Worm (Caenorhabditis elegans) whole organism, L1 larva: Measurements from ENCODE around the gene idpc-2.

ENCODE experiments used
- Y116A8C.19 ChIP-seq: sonication (generic microtip); optimal IDR thresholded peaks from 2 replicates; lab custom pipeline; 2016; ENCODE audit warnings: missing compliant biosample characterization, missing genetic modification characterization, borderline replicate concordance
- aha-1 ChIP-seq: fragments of 150-350 bp; optimal IDR thresholded peaks from 2 replicates; lab custom pipeline; 2014; ENCODE audit warnings: missing biosample characterization, missing genetic modification characterization
- aly-2 ChIP-seq: fragments of 150-350 bp; optimal IDR thresholded peaks from 2 replicates; lab custom pipeline; 2014; ENCODE audit warnings: missing biosample characterization, missing genetic modification characterization
- ama-1 ChIP-seq: fragments of 150-350 bp; optimal IDR thresholded peaks from 2 replicates; lab custom pipeline; 2014
- blmp-1 ChIP-seq: fragments of 150-350 bp; optimal IDR thresholded peaks from 2 replicates; lab custom pipeline; 2014; ENCODE audit warnings: missing biosample characterization, missing genetic modification characterization
- ceh-8 ChIP-seq: fragments of 200-800 bp; sonication (Bioruptor generic); optimal IDR thresholded peaks from 2 replicates; lab custom pipeline; 2018; ENCODE audit warnings: mild to moderate bottlenecking, missing genetic modification characterization, moderate library complexity, missing compliant biosample characterization
- ceh-82 ChIP-seq, 3 experiments: fragments of 150-350 bp in 1 of 3; sonication (generic microtip) in 2 of 3; optimal IDR thresholded peaks; 2 replicates each; lab custom pipeline; 2014 to 2017; ENCODE audit warnings: missing biosample characterization in 3 of 3, missing genetic modification characterization in 3 of 3
- ceh-88 ChIP-seq: fragments of 200-800 bp; sonication (Bioruptor generic); IDR thresholded peaks from 2 replicates; pipeline ENCODE4 v1.3.6; 2022; ENCODE audit warnings: missing genetic modification characterization, missing compliant biosample characterization
- dsc-1 ChIP-seq: sonication (generic microtip); optimal IDR thresholded peaks from 2 replicates; lab custom pipeline; 2016; ENCODE audit warnings: mild to moderate bottlenecking, missing genetic modification characterization, missing compliant biosample characterization
- efl-1 ChIP-seq, 4 experiments: fragments of 150-350 bp; optimal IDR thresholded peaks in 3 of 4; peaks in 1 of 4; 1 replicate in 1 of 4; 2 replicates in 3 of 4; lab custom pipeline; 2014; ENCODE audit warnings: missing biosample characterization in 2 of 4, missing genetic modification characterization in 2 of 4, missing genetic modification reagents in 2 of 4
- efl-3 ChIP-seq: fragments of 200-800 bp; sonication (Bioruptor generic); optimal IDR thresholded peaks from 2 replicates; lab custom pipeline; 2018; ENCODE audit warnings: mild to moderate bottlenecking, missing genetic modification characterization, missing compliant biosample characterization
- egl-27 ChIP-seq, 2 experiments: fragments of 150-350 bp in 1 of 2; sonication (generic microtip); optimal IDR thresholded peaks; 3 replicates each; lab custom pipeline; 2017 to 2018; ENCODE audit warnings: missing biosample characterization in 2 of 2, missing genetic modification characterization in 2 of 2, missing genetic modification reagents in 2 of 2
- elt-2 ChIP-seq: sonication (generic microtip); optimal IDR thresholded peaks from 2 replicates; lab custom pipeline; 2016; ENCODE audit warnings: missing genetic modification characterization, mild to moderate bottlenecking, inconsistent platforms, missing compliant biosample characterization, missing genetic modification reagents
- ets-5 ChIP-seq: fragments of 200-800 bp; sonication (Bioruptor generic); IDR thresholded peaks from 2 replicates; pipeline ENCODE4 v1.3.6; 2022; ENCODE audit warnings: missing genetic modification characterization, missing compliant biosample characterization
- fkh-10 ChIP-seq: sonication (generic microtip); optimal IDR thresholded peaks from 2 replicates; lab custom pipeline; 2017; ENCODE audit warnings: missing biosample characterization, missing genetic modification reagents, missing genetic modification characterization
- fkh-4 ChIP-seq: sonication (generic microtip); optimal IDR thresholded peaks from 2 replicates; lab custom pipeline; 2016; ENCODE audit warnings: missing compliant biosample characterization, missing genetic modification characterization, borderline replicate concordance
- fkh-8 ChIP-seq: sonication (generic microtip); optimal IDR thresholded peaks from 2 replicates; lab custom pipeline; 2016; ENCODE audit warnings: mild to moderate bottlenecking, missing genetic modification characterization, missing compliant biosample characterization
- hpl-2 ChIP-seq: fragments of 150-350 bp; optimal IDR thresholded peaks from 2 replicates; lab custom pipeline; 2014; ENCODE audit warnings: missing biosample characterization, missing genetic modification reagents, missing genetic modification characterization
- isw-1 ChIP-seq: fragments of 200-800 bp; sonication (Bioruptor generic); IDR thresholded peaks from 2 replicates; pipeline ENCODE4 v1.3.6; 2022; ENCODE audit warnings: missing genetic modification characterization, missing compliant biosample characterization
- jun-1 ChIP-seq: fragments of 150-350 bp; optimal IDR thresholded peaks from 2 replicates; lab custom pipeline; 2014; ENCODE audit warnings: missing biosample characterization, missing genetic modification reagents, missing genetic modification characterization
- lin-13 ChIP-seq: fragments of 150-350 bp; optimal IDR thresholded peaks from 2 replicates; lab custom pipeline; 2014; ENCODE audit warnings: missing biosample characterization, missing genetic modification reagents, missing genetic modification characterization
- lin-14 ChIP-seq: fragments of 200-800 bp; sonication (Bioruptor generic); optimal IDR thresholded peaks from 2 replicates; lab custom pipeline; 2018; ENCODE audit warnings: mild to moderate bottlenecking, missing genetic modification characterization, moderate library complexity, missing compliant biosample characterization
- lin-15B ChIP-seq: fragments of 150-350 bp; sonication (generic microtip); optimal IDR thresholded peaks from 3 replicates; lab custom pipeline; 2014; ENCODE audit warnings: missing biosample characterization, missing genetic modification characterization
- lin-39 ChIP-seq: fragments of 150-350 bp; optimal IDR thresholded peaks from 2 replicates; lab custom pipeline; 2014; ENCODE audit warnings: missing biosample characterization, missing genetic modification reagents, missing genetic modification characterization
- lsy-2 ChIP-seq, 2 experiments: fragments of 150-350 bp; optimal IDR thresholded peaks; 2 replicates each; lab custom pipeline; 2014; ENCODE audit warnings: missing biosample characterization in 2 of 2, missing genetic modification characterization in 2 of 2
- mdl-1 ChIP-seq, 2 experiments: fragments of 150-350 bp; optimal IDR thresholded peaks; 2 replicates each; lab custom pipeline; 2014 to 2017; ENCODE audit warnings: missing biosample characterization in 2 of 2, missing genetic modification characterization in 2 of 2, inconsistent platforms in 1 of 2
- mef-2 ChIP-seq: fragments of 150-350 bp; optimal IDR thresholded peaks from 2 replicates; lab custom pipeline; 2014; ENCODE audit warnings: missing biosample characterization, missing genetic modification characterization
- mep-1 ChIP-seq: fragments of 150-350 bp; optimal IDR thresholded peaks from 2 replicates; lab custom pipeline; 2014; ENCODE audit warnings: missing biosample characterization, missing genetic modification characterization
- nhr-19 ChIP-seq: fragments of 200-800 bp; sonication (Bioruptor generic); conservative IDR thresholded peaks from 2 replicates; pipeline ENCODE4 v1.3.6; 2022; ENCODE audit warnings: missing genetic modification characterization, missing compliant biosample characterization
- nhr-20 ChIP-seq: sonication (generic microtip); optimal IDR thresholded peaks from 2 replicates; lab custom pipeline; 2016; ENCODE audit warnings: mild to moderate bottlenecking, missing genetic modification characterization, missing compliant biosample characterization
- nhr-237 ChIP-seq: fragments of 150-350 bp; optimal IDR thresholded peaks from 2 replicates; lab custom pipeline; 2014; ENCODE audit warnings: missing biosample characterization, missing genetic modification characterization
- nhr-28 ChIP-seq: fragments of 150-350 bp; optimal IDR thresholded peaks from 2 replicates; lab custom pipeline; 2014; ENCODE audit warnings: missing biosample characterization, missing genetic modification characterization
- nhr-47 ChIP-seq: sonication (generic microtip); optimal IDR thresholded peaks from 2 replicates; lab custom pipeline; 2016; ENCODE audit warnings: mild to moderate bottlenecking, missing genetic modification characterization, moderate library complexity, missing compliant biosample characterization
- nhr-71 ChIP-seq: sonication (generic microtip); optimal IDR thresholded peaks from 2 replicates; lab custom pipeline; 2016; ENCODE audit warnings: mild to moderate bottlenecking, missing genetic modification characterization, moderate library complexity, missing compliant biosample characterization
- nhr-84 ChIP-seq: sonication (generic microtip); optimal IDR thresholded peaks from 2 replicates; lab custom pipeline; 2017; ENCODE audit warnings: missing biosample characterization, missing genetic modification characterization
- rnt-1 ChIP-seq: sonication (generic microtip); optimal IDR thresholded peaks from 2 replicates; lab custom pipeline; 2016; ENCODE audit warnings: mild to moderate bottlenecking, missing genetic modification characterization, moderate library complexity, missing compliant biosample characterization
- snpc-4 ChIP-seq: fragments of 150-350 bp; optimal IDR thresholded peaks from 2 replicates; lab custom pipeline; 2014; ENCODE audit warnings: missing biosample characterization, missing genetic modification characterization
- snu-23 ChIP-seq: sonication (generic microtip); optimal IDR thresholded peaks from 2 replicates; lab custom pipeline; 2016; ENCODE audit warnings: missing genetic modification characterization, missing compliant biosample characterization
- swsn-7 ChIP-seq: sonication (generic microtip); optimal IDR thresholded peaks from 2 replicates; lab custom pipeline; 2016; ENCODE audit warnings: missing genetic modification characterization, missing compliant biosample characterization
- tlp-1 ChIP-seq: fragments of 150-350 bp; optimal IDR thresholded peaks from 2 replicates; lab custom pipeline; 2014; ENCODE audit warnings: missing biosample characterization, missing genetic modification characterization
- unc-130 ChIP-seq: fragments of 150-350 bp; optimal IDR thresholded peaks from 2 replicates; lab custom pipeline; 2017; ENCODE audit warnings: missing biosample characterization, missing genetic modification characterization, inconsistent platforms
- unc-30 ChIP-seq: sonication (generic microtip); optimal IDR thresholded peaks from 2 replicates; lab custom pipeline; 2017; ENCODE audit warnings: missing biosample characterization, missing genetic modification characterization
- unc-62 ChIP-seq: fragments of 150-350 bp; optimal IDR thresholded peaks from 2 replicates; lab custom pipeline; 2014; ENCODE audit warnings: missing biosample characterization, missing genetic modification reagents, missing genetic modification characterization
- vab-15 ChIP-seq: sonication (generic microtip); optimal IDR thresholded peaks from 2 replicates; lab custom pipeline; 2017; ENCODE audit warnings: missing genotype, mild to moderate bottlenecking, missing genetic modification characterization, missing compliant biosample characterization
- xbp-1 ChIP-seq: sonication (generic microtip); optimal IDR thresholded peaks from 2 replicates; lab custom pipeline; 2016; ENCODE audit warnings: missing genetic modification characterization, missing compliant biosample characterization
- zag-1 ChIP-seq: fragments of 150-350 bp; optimal IDR thresholded peaks from 2 replicates; lab custom pipeline; 2014; ENCODE audit warnings: missing biosample characterization, missing genetic modification characterization

Gene idpc-2

ce11 chrV:8609776-8610529 lies 11.2 kb downstream of the idpc-2 start:
- TF ChIP-seq mef-2 (no peak), nhr-28 (no peak), efl-3 (GFP tag; lab: Kevin White, UChicago) (no peak), nhr-20 (no peak), nhr-71 (tag; lab: Kevin White, UChicago) (peak; percentile 0), xbp-1 (tag; lab: Kevin White, UChicago) (peak; percentile 7), fkh-8 (tag; lab: Kevin White, UChicago) (peak; percentile 42), blmp-1 (tag; lab: Kevin White, UChicago) (peak; percentile 13), fkh-4 (no peak), mdl-1 (tag; optimal IDR thresholded peaks at IDR 0.05; lab: Kevin White, UChicago) (peak in 1 of 2 experiments; percentile 21), zag-1 (tag; lab: Kevin White, UChicago) (no peak), aha-1 (tag; lab: Kevin White, UChicago) (no peak), nhr-47 (peak; percentile 19), lin-14 (GFP tag; lab: Kevin White, UChicago) (peak; percentile 79), snpc-4 (tag; lab: Kevin White, UChicago) (no peak), unc-30 (tag; lab: Kevin White, UChicago) (no peak), lsy-2 (tag; optimal IDR thresholded peaks at IDR 0.05; lab: Kevin White, UChicago) (peak in 1 of 2 experiments; percentile 22), ceh-82 (tag; optimal IDR thresholded peaks at IDR 0.05; lab: Kevin White, UChicago) (peak in 1 of 3 experiments; percentile 21), isw-1 (GFP tag; lab: Robert Waterston, UW) (no peak)

- TF ChIP-seq hpl-2 (GFP tag; lab: Kevin White, UChicago): no peak
- TF ChIP-seq fkh-10 (GFP tag; lab: Kevin White, UChicago): no peak
- no peak for TF ChIP-seq efl-1 (optimal IDR thresholded peaks at IDR 0.05; lab: Kevin White, UChicago)
- peak in 1 of 2 experiments; percentile 50 for TF ChIP-seq efl-1 (GFP tag; optimal IDR thresholded peaks at IDR 0.05 in 1 of 2; lab: Kevin White, UChicago)
- TF ChIP-seq efl-3 (GFP tag; lab: Kevin White, UChicago): no peak
These were observed 12.6 kb downstream of the idpc-2 start for ce11 chrV:8608483-8608882.

ce11 chrV:8607353-8607850 lies 13.7 kb downstream of the idpc-2 start, which contains the start of gene smk-1:
smk-1 (plus strand) TSS chrV:8607800.
- TF ChIP-seq zag-1 (tag; lab: Kevin White, UChicago) (no peak), ceh-88 (GFP tag; lab: Robert Waterston, UW) (no peak), unc-130 (tag; lab: Kevin White, UChicago) (no peak), efl-1 (optimal IDR thresholded peaks at IDR 0.05; lab: Kevin White, UChicago) (no peak), efl-1 (GFP tag; optimal IDR thresholded peaks at IDR 0.05 in 1 of 2; lab: Kevin White, UChicago) (no peak), unc-62 (no peak), nhr-19 (GFP tag; lab: Robert Waterston, UW) (0 out of 2 replicates have a peak, but pooled peaks have one; percentile 3), efl-3 (GFP tag; lab: Kevin White, UChicago) (no peak), ceh-8 (no peak), aly-2 (no peak), ama-1 (lab: Kevin White, UChicago) (no peak), lin-13 (GFP tag; lab: Kevin White, UChicago) (no peak), nhr-237 (tag; lab: Kevin White, UChicago) (no peak), dsc-1 (no peak), lin-15B (tag; lab: Kevin White, UChicago) (no peak), nhr-20 (peak; percentile 42), nhr-47 (peak; percentile 4), Y116A8C.19 (tag; lab: Kevin White, UChicago) (no peak), vab-15 (tag; lab: Kevin White, UChicago) (no peak), aha-1 (tag; lab: Kevin White, UChicago) (no peak), mep-1 (tag; lab: Kevin White, UChicago) (peak; percentile 34), elt-2 (tag; lab: Kevin White, UChicago) (no peak), snu-23 (peak; percentile 38), lin-39 (tag; lab: Kevin White, UChicago) (no peak), swsn-7 (tag; lab: Kevin White, UChicago) (peak; percentile 3), mdl-1 (tag; optimal IDR thresholded peaks at IDR 0.05; lab: Kevin White, UChicago) (peak in 1 of 2 experiments; percentile 11), nhr-84 (tag; lab: Kevin White, UChicago) (no peak), unc-30 (tag; lab: Kevin White, UChicago) (no peak), tlp-1 (tag; lab: Kevin White, UChicago) (no peak), ets-5 (GFP tag; lab: Robert Waterston, UW) (no peak), egl-27 (tag; optimal IDR thresholded peaks at IDR 0.05; lab: Kevin White, UChicago) (no peak), jun-1 (tag; lab: Kevin White, UChicago) (no peak), rnt-1 (tag; lab: Kevin White, UChicago) (no peak), fkh-4 (no peak), lin-14 (GFP tag; lab: Kevin White, UChicago) (peak; percentile 67), fkh-10 (GFP tag; lab: Kevin White, UChicago) (no peak)
